Worm (Caenorhabditis elegans): ENCODE measurements around the gene T27E7.3.

- TF ChIP-seq him-1 (tag; optimal IDR thresholded peaks at IDR 0.05) (no peak), dao-5 (tag; optimal IDR thresholded peaks at IDR 0.05) (no peak)
These were observed 43.8 kb downstream of the T27E7.3 start, which contains the start of gene glb-34 for ce11 chrIV:14572607-14573006.

Data from whole organism, L4/young adult.